Worm (Caenorhabditis elegans): ENCODE measurements around the gene H11E01.2.

H11E01.2 gene

ce11 chrX:1643442-1644096 is 22.7 kb downstream of the H11E01.2 start:
- TF ChIP-seq hmg-4 (GFP tag; optimal IDR thresholded peaks at IDR 0.05) (no peak), scrt-1 (GFP tag; IDR thresholded peaks at IDR 0.05) (no peak), ceh-13 (GFP tag; optimal IDR thresholded peaks at IDR 0.05) (no peak), tra-4 (tag; optimal IDR thresholded peaks at IDR 0.05) (no peak), hnd-1 (tag; optimal IDR thresholded peaks at IDR 0.05) (no peak), flt-1 (GFP tag; IDR thresholded peaks at IDR 0.05) (no peak)

ce11 chrX:1651668-1652067 is 30.8 kb downstream of the H11E01.2 start, which contains the start of gene ZK380.4:
TSS of gene ZK380.4 (minus strand) at chrX:1651994.
- no peak for TF ChIP-seq tbx-37 (GFP tag; conservative IDR thresholded peaks at IDR 0.05)

- no peak for TF ChIP-seq sea-1 (GFP tag; conservative IDR thresholded peaks at IDR 0.05)
- no peak for TF ChIP-seq ets-7 (tag; optimal IDR thresholded peaks at IDR 0.05)
- TF ChIP-seq hnd-1 (tag; optimal IDR thresholded peaks at IDR 0.05), result no peak
- no peak for TF ChIP-seq tbx-11 (GFP tag; IDR thresholded peaks at IDR 0.05)
- no peak for TF ChIP-seq tbx-37 (GFP tag; conservative IDR thresholded peaks at IDR 0.05)
- TF ChIP-seq ama-1 (optimal IDR thresholded peaks at IDR 0.05), result no peak
- no peak for TF ChIP-seq aly-1 (tag; optimal IDR thresholded peaks at IDR 0.05)
Observed at ce11 chrX:1654146-1654545, 33.3 kb downstream of the H11E01.2 start, which contains the start of gene ZK380.6. TSS of gene ZK380.6 (plus strand) at chrX:1654446.

- TF ChIP-seq aly-1 (tag; optimal IDR thresholded peaks at IDR 0.05) (no peak), tbx-37 (GFP tag; conservative IDR thresholded peaks at IDR 0.05) (no peak), tbx-11 (GFP tag; IDR thresholded peaks at IDR 0.05) (no peak), ceh-13 (GFP tag; optimal IDR thresholded peaks at IDR 0.05) (no peak), B0310.2 (tag; optimal IDR thresholded peaks at IDR 0.05) (no peak), scrt-1 (GFP tag; IDR thresholded peaks at IDR 0.05) (no peak), hnd-1 (tag; optimal IDR thresholded peaks at IDR 0.05) (no peak), tra-4 (tag; optimal IDR thresholded peaks at IDR 0.05) (no peak), ets-7 (tag; optimal IDR thresholded peaks at IDR 0.05) (no peak), hmbx-1 (tag; optimal IDR thresholded peaks at IDR 0.05) (no peak), sea-1 (GFP tag; conservative IDR thresholded peaks at IDR 0.05) (no peak), F13C5.2 (tag; optimal IDR thresholded peaks at IDR 0.05) (no peak), flt-1 (GFP tag; IDR thresholded peaks at IDR 0.05) (no peak)
Observed at ce11 chrX:1655207-1655606, 34.4 kb downstream of the H11E01.2 start, which contains the start of gene tbx-32. TSS of gene tbx-32 (plus strand) at chrX:1655507.

- TF ChIP-seq aly-1 (tag; optimal IDR thresholded peaks at IDR 0.05) (no peak), ceh-13 (GFP tag; optimal IDR thresholded peaks at IDR 0.05) (no peak), tbx-37 (GFP tag; conservative IDR thresholded peaks at IDR 0.05) (no peak), hnd-1 (tag; optimal IDR thresholded peaks at IDR 0.05) (no peak), scrt-1 (GFP tag; IDR thresholded peaks at IDR 0.05) (no peak), sea-1 (GFP tag; conservative IDR thresholded peaks at IDR 0.05) (no peak), hmbx-1 (tag; optimal IDR thresholded peaks at IDR 0.05) (no peak), ceh-36 (tag; optimal IDR thresholded peaks at IDR 0.05) (no peak)
Observed at ce11 chrX:1664925-1665324, 44.1 kb downstream of the H11E01.2 start, which contains the start of gene R09H3.2. TSS of gene R09H3.2 (minus strand) at chrX:1665025.

DNA sequence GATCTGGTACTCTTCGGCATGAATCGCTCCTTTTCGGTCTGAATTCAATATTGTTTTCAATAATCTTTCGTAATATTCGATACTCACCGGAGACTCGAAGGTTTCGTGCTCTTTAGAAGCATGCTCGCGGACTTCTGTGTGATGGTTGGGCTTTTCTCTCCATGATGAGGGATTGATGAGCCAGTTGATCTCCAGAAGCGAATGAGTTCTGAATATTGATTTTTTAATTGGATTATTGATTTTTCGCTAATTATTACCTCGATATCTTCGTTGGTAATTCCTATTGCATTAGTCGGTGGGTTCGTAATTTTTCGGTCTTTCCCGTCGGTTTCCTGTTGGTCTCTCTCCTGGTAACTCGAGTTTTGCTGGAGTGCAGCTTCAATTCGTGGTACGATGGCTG is 46.2 kb downstream of the H11E01.2 start:
- TF ChIP-seq scrt-1 (GFP tag; IDR thresholded peaks at IDR 0.05) (no peak), F13C5.2 (tag; optimal IDR thresholded peaks at IDR 0.05) (no peak), flt-1 (GFP tag; IDR thresholded peaks at IDR 0.05) (no peak), tbx-11 (GFP tag; IDR thresholded peaks at IDR 0.05) (no peak), ama-1 (optimal IDR thresholded peaks at IDR 0.05) (no peak), hnd-1 (tag; optimal IDR thresholded peaks at IDR 0.05) (no peak), hmg-4 (GFP tag; optimal IDR thresholded peaks at IDR 0.05) (no peak), ets-7 (tag; optimal IDR thresholded peaks at IDR 0.05) (no peak), ceh-13 (GFP tag; optimal IDR thresholded peaks at IDR 0.05) (no peak), hmbx-1 (tag; optimal IDR thresholded peaks at IDR 0.05) (no peak), aly-1 (tag; optimal IDR thresholded peaks at IDR 0.05) (no peak), tra-4 (tag; optimal IDR thresholded peaks at IDR 0.05) (no peak), B0310.2 (tag; optimal IDR thresholded peaks at IDR 0.05) (no peak), pes-1 (GFP tag; IDR thresholded peaks at IDR 0.05) (no peak), ceh-36 (tag; optimal IDR thresholded peaks at IDR 0.05) (no peak), sea-1 (GFP tag; conservative IDR thresholded peaks at IDR 0.05) (no peak)

DNA sequence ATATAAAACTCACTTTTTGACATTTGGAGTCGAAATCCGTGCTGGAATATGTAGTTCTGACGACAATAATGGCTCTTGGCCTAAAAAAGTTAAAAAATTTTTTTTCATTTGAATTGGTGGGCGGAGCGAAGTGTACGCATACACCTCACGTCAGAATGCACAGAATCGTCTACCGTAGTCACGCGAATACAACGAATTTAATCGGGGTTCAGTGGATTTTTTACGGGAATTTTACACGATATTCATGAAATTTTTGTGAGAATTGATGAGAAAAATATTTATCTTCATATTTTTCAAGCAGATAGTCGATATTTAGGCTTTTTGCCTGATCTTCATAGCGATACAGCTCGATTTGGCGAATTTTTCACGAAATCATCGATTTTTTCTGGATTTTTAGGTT is 47.9 kb downstream of the H11E01.2 start, which contains the start of gene R09H3.3:
TSS of gene R09H3.3 (minus strand) at position 101 of the 400 bp plus-strand sequence.
- TF ChIP-seq B0310.2 (tag; optimal IDR thresholded peaks at IDR 0.05), result no peak
- TF ChIP-seq hmbx-1 (tag; optimal IDR thresholded peaks at IDR 0.05), result no peak
- TF ChIP-seq hnd-1 (tag; optimal IDR thresholded peaks at IDR 0.05), result no peak
- TF ChIP-seq pes-1 (GFP tag; IDR thresholded peaks at IDR 0.05), result no peak
- TF ChIP-seq tbx-11 (GFP tag; IDR thresholded peaks at IDR 0.05), result no peak
- no peak for TF ChIP-seq F13C5.2 (tag; optimal IDR thresholded peaks at IDR 0.05)
- TF ChIP-seq tra-4 (tag; optimal IDR thresholded peaks at IDR 0.05), result no peak

ce11 chrX:1674056-1674455 is 53.2 kb downstream of the H11E01.2 start, which contains the start of gene tbx-31:
TSS of gene tbx-31 (minus strand) at chrX:1674156.
- TF ChIP-seq aly-1 (tag; optimal IDR thresholded peaks at IDR 0.05) (no peak), hnd-1 (tag; optimal IDR thresholded peaks at IDR 0.05) (no peak), F13C5.2 (tag; optimal IDR thresholded peaks at IDR 0.05) (no peak), scrt-1 (GFP tag; IDR thresholded peaks at IDR 0.05) (no peak), sea-1 (GFP tag; conservative IDR thresholded peaks at IDR 0.05) (no peak), B0310.2 (tag; optimal IDR thresholded peaks at IDR 0.05) (no peak), tbx-11 (GFP tag; IDR thresholded peaks at IDR 0.05) (no peak), pes-1 (GFP tag; IDR thresholded peaks at IDR 0.05) (no peak), ceh-13 (GFP tag; optimal IDR thresholded peaks at IDR 0.05) (no peak), hmbx-1 (tag; optimal IDR thresholded peaks at IDR 0.05) (no peak), ama-1 (optimal IDR thresholded peaks at IDR 0.05) (no peak), tra-4 (tag; optimal IDR thresholded peaks at IDR 0.05) (no peak), flt-1 (GFP tag; IDR thresholded peaks at IDR 0.05) (no peak), ceh-36 (tag; optimal IDR thresholded peaks at IDR 0.05) (no peak)

All from whole organism, early embryonic.